Fruit fly (Drosophila melanogaster): ENCODE measurements around the gene sloth1.

sloth1 gene

DNA sequence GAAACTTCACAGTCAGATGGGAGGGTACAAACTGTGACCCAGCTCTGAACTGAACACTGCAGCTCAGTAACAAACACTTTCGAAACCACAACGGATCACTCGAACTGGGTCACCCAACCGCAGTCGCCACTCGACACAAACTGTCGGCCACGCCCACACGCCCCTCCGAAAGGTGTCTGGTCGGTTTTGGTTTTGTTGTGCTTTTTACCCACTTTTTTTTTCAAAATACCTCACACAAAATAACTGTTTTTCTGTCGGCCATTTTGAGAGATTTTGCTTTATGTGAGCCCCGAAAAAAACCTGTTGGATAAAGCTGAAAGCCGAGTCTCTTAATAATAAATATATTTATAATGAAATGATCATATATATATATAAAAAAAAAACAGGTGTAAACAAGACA, 19.9 kb upstream of the sloth1 start, which contains the start of gene ogre:
TSS of gene ogre (minus strand) at position 33 of the 400 bp plus-strand sequence.
- TF ChIP-seq net (GFP tag; optimal IDR thresholded peaks at IDR 0.05) (no peak), CG3032 (tag; optimal IDR thresholded peaks at IDR 0.05) (no peak), Hr4 (GFP tag; optimal IDR thresholded peaks at IDR 0.05) (no peak), fd59A (GFP tag; optimal IDR thresholded peaks at IDR 0.05) (no peak), CG16779 (tag; optimal IDR thresholded peaks at IDR 0.05) (no peak), CG11762 (GFP tag; optimal IDR thresholded peaks at IDR 0.05; ENCODE audit: insufficient read depth) (no peak), CG6276 (GFP tag; optimal IDR thresholded peaks at IDR 0.05) (peak; percentile 41), svp (GFP tag) (peak; percentile 40), CG15336 (GFP tag; IDR thresholded peaks at IDR 0.05) (0 out of 2 replicates have a peak, but pooled peaks have one; percentile 17), OdsH (GFP tag; optimal IDR thresholded peaks at IDR 0.05) (no peak), CG34406 (GFP tag; optimal IDR thresholded peaks at IDR 0.05) (no peak), CG10631 (GFP tag; optimal IDR thresholded peaks at IDR 0.05) (no peak), CG6163 (GFP tag; IDR thresholded peaks at IDR 0.05) (peak; percentile 31; the same call in 1 of the 3 replicates), Blimp-1 (GFP tag; optimal IDR thresholded peaks at IDR 0.05) (peak; percentile 50), eg (GFP tag; IDR thresholded peaks at IDR 0.05) (peak; percentile 58; the same call in 1 of the 3 replicates), CG10669 (GFP tag; optimal IDR thresholded peaks at IDR 0.05) (no peak), CG8119 (GFP tag; IDR thresholded peaks at IDR 0.05) (peak; percentile 32; the same call in 1 of the 3 replicates), CG3919 (GFP tag; optimal IDR thresholded peaks at IDR 0.05) (no peak), CG4318 (GFP tag; optimal IDR thresholded peaks at IDR 0.05) (no peak)

DNA sequence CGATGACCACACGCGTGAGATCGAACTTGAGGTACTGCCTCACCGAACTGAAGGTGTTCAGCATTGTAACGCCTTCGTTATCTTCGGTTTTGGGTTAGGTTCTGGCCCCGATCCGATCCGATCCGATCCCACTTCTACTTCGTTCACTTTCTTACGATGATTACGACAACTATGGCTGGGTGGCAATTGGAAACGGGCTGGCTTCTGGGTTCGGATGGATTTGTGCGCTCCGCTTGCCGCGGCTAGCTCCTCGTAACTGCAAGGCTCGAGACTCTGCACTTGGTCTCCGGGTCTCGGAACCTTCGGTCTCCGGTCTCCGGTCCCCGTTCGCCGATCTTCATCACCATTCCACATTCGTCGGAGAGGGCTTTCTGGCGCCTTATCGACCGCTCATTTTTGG, 17.8 kb upstream of the sloth1 start, which contains the start of gene Inx7:
TSS of gene Inx7 (minus strand) at position 263 of the 400 bp plus-strand sequence.
- no peak for TF ChIP-seq ss (GFP tag; optimal IDR thresholded peaks at IDR 0.05)
- no peak for TF ChIP-seq CG10669 (GFP tag; optimal IDR thresholded peaks at IDR 0.05)
- TF ChIP-seq dac (GFP tag; optimal IDR thresholded peaks at IDR 0.05), result no peak
- no peak for TF ChIP-seq CG8119 (GFP tag; IDR thresholded peaks at IDR 0.05)
- TF ChIP-seq CG11902 (GFP tag; optimal IDR thresholded peaks at IDR 0.05), result no peak
- TF ChIP-seq Hr39 (GFP tag; optimal IDR thresholded peaks at IDR 0.05), result no peak
- TF ChIP-seq Sox15 (GFP tag; optimal IDR thresholded peaks at IDR 0.05), result no peak
- TF ChIP-seq svp (GFP tag), result no peak
- TF ChIP-seq Eip93F (GFP tag; optimal IDR thresholded peaks at IDR 0.05), result no peak
- TF ChIP-seq CG1621 (tag; optimal IDR thresholded peaks at IDR 0.05), result no peak
- no peak for TF ChIP-seq Hr4 (GFP tag; optimal IDR thresholded peaks at IDR 0.05)
- no peak for TF ChIP-seq CG11294 (GFP tag; IDR thresholded peaks at IDR 0.05)
- no peak for TF ChIP-seq Sox102F (GFP tag; optimal IDR thresholded peaks at IDR 0.05)
- TF ChIP-seq topi (GFP tag; optimal IDR thresholded peaks at IDR 0.05), result no peak
- no peak for TF ChIP-seq CG7368 (GFP tag; optimal IDR thresholded peaks at IDR 0.05)

DNA sequence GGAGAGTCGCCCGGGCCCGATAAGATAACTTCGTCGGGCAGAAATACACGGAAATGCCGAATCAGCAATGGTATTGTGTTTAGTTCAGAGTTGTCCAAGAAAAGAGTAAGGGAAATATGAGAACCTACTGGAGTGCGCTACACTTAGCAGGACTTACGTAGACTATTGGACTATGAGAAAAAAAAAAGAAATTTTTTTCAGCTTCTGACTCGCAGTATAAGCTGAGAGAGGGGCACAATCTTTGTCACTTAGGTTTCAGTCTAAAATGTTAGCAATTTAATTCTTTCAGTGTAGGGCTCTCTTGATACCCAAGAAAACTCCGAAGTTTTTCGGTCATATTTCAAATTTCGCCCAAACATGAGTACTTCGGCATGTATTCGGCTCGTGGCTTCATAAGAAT, 17.4 kb upstream of the sloth1 start:
- TF ChIP-seq achi (GFP tag; optimal IDR thresholded peaks at IDR 0.05) (peak; percentile 47), CG3032 (tag; optimal IDR thresholded peaks at IDR 0.05) (no peak), CG16779 (tag; optimal IDR thresholded peaks at IDR 0.05) (no peak), Eip78C (GFP tag) (peak; percentile 77), svp (GFP tag) (peak; percentile 88), spab (GFP tag; optimal IDR thresholded peaks at IDR 0.05) (no peak), Sox15 (GFP tag; optimal IDR thresholded peaks at IDR 0.05) (peak; percentile 48), CG9139 (GFP tag; optimal IDR thresholded peaks at IDR 0.05) (no peak), Eip93F (GFP tag; optimal IDR thresholded peaks at IDR 0.05) (peak; percentile 34), fd85E (GFP tag; optimal IDR thresholded peaks at IDR 0.05) (no peak), dac (GFP tag; optimal IDR thresholded peaks at IDR 0.05) (no peak), OdsH (GFP tag; optimal IDR thresholded peaks at IDR 0.05) (peak; percentile 62), CG11294 (GFP tag; IDR thresholded peaks at IDR 0.05) (no peak), Met (GFP tag; optimal IDR thresholded peaks at IDR 0.05) (peak; percentile 84), Hr4 (GFP tag; optimal IDR thresholded peaks at IDR 0.05) (no peak), fd59A (GFP tag; optimal IDR thresholded peaks at IDR 0.05) (no peak), net (GFP tag; optimal IDR thresholded peaks at IDR 0.05) (peak; percentile 25), CG8119 (GFP tag; IDR thresholded peaks at IDR 0.05) (no peak), CG10631 (GFP tag; optimal IDR thresholded peaks at IDR 0.05) (peak; percentile 39), CG6808 (GFP tag; optimal IDR thresholded peaks at IDR 0.05) (no peak), esn (GFP tag; optimal IDR thresholded peaks at IDR 0.05) (peak; percentile 86), eg (GFP tag; IDR thresholded peaks at IDR 0.05) (peak; percentile 40; the same call in 2 of the 3 replicates), lz (GFP tag; optimal IDR thresholded peaks at IDR 0.05) (peak; percentile 78), CG10669 (GFP tag; optimal IDR thresholded peaks at IDR 0.05) (no peak), CG11902 (GFP tag; optimal IDR thresholded peaks at IDR 0.05) (peak; percentile 32), CG15336 (GFP tag; IDR thresholded peaks at IDR 0.05) (0 out of 2 replicates have a peak, but pooled peaks have one; percentile 25), Smox (GFP tag; optimal IDR thresholded peaks at IDR 0.05) (peak; percentile 83), topi (GFP tag; optimal IDR thresholded peaks at IDR 0.05) (peak; percentile 86), CG32006 (GFP tag; optimal IDR thresholded peaks at IDR 0.05) (peak; percentile 27), dsx (GFP tag; optimal IDR thresholded peaks at IDR 0.05; ENCODE audit: poor library complexity, severe bottlenecking) (no peak), Hr38 (GFP tag; optimal IDR thresholded peaks at IDR 0.05) (no peak), CG31627 (GFP tag; optimal IDR thresholded peaks at IDR 0.05) (peak; percentile 89), cyc (GFP tag; optimal IDR thresholded peaks at IDR 0.05) (peak; percentile 86)
